Fruit fly (Drosophila melanogaster): Measurements from ENCODE around the gene Nsun2.

DNA sequence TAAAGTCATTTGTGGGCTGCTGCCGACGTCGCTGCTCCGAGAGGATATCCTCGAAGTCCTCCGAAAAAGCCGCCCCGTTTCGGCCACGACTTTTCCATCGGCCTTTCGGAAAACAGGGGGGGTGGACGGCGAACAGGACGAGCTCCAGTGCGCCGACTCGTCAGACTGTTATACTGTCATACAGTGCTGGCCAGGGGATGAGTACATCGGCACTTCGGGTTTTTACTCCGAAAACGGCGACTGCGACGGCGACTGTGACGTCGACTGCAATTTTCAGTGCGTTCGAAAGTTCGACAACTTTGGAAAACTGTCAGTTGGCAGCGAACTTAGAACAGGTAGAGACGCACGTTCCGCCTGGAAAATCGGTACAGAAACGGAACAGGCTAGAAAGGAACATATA, 38.1 kb downstream of the Nsun2 start, which contains the start of gene CG43689:
- TF ChIP-seq Dll (optimal IDR thresholded peaks at IDR 0.05) (no peak), pan (optimal IDR thresholded peaks at IDR 0.05) (no peak), usp (GFP tag; optimal IDR thresholded peaks at IDR 0.05) (no peak)

Data from whole organism.